Worm (Caenorhabditis elegans) whole organism, mixed stage, embryonic: ENCODE results near the gene H40L08.2.

Experiments used
- M03D4.4 ChIP-seq: sonication (generic microtip); optimal IDR thresholded peaks from 2 replicates; lab custom pipeline; 2017; ENCODE audit warnings: mild to moderate bottlenecking, missing genetic modification characterization, missing compliant biosample characterization
- bed-3 ChIP-seq: fragments of 200-800 bp; sonication (Bioruptor generic); optimal IDR thresholded peaks from 3 replicates; lab custom pipeline; 2018; ENCODE audit warnings: mild to moderate bottlenecking, missing genetic modification characterization, moderate library complexity, missing compliant biosample characterization
- blmp-1 ChIP-seq: fragments of 150-350 bp; optimal IDR thresholded peaks from 2 replicates; lab custom pipeline; 2014; ENCODE audit warnings: missing biosample characterization, missing genetic modification characterization
- ceh-39 ChIP-seq: fragments of 150-350 bp; optimal IDR thresholded peaks from 2 replicates; lab custom pipeline; 2014; ENCODE audit warnings: missing biosample characterization, missing genetic modification characterization
- ceh-83 ChIP-seq: fragments of 200-800 bp; sonication (Bioruptor generic); optimal IDR thresholded peaks from 2 replicates; lab custom pipeline; 2018; ENCODE audit warnings: mild to moderate bottlenecking, missing genetic modification characterization, missing compliant biosample characterization
- ces-1 ChIP-seq: fragments of 150-350 bp; optimal IDR thresholded peaks from 2 replicates; lab custom pipeline; 2014; ENCODE audit warnings: missing biosample characterization, missing genetic modification reagents, missing genetic modification characterization
- cnd-1 ChIP-seq: fragments of 200-800 bp; sonication (Bioruptor generic); optimal IDR thresholded peaks from 2 replicates; lab custom pipeline; 2018; ENCODE audit warnings: mild to moderate bottlenecking, missing genetic modification characterization, missing compliant biosample characterization
- drap-1 ChIP-seq: fragments of 200-800 bp; sonication (Bioruptor generic); optimal IDR thresholded peaks from 3 replicates; lab custom pipeline; 2018; ENCODE audit warnings: mild to moderate bottlenecking, missing genetic modification characterization, missing compliant biosample characterization
- elt-1 ChIP-seq: sonication (generic microtip); optimal IDR thresholded peaks from 2 replicates; lab custom pipeline; 2017; ENCODE audit warnings: missing genetic modification characterization, mild to moderate bottlenecking, missing compliant biosample characterization, antibody characterized with exemption, moderate library complexity, borderline replicate concordance; ENCODE audit not compliant: insufficient read depth
- elt-3 ChIP-seq: fragments of 150-350 bp; optimal IDR thresholded peaks from 2 replicates; lab custom pipeline; 2014; ENCODE audit warnings: missing biosample characterization, missing genetic modification characterization
- flh-1 ChIP-seq: fragments of 200-800 bp; sonication (Bioruptor generic); optimal IDR thresholded peaks from 2 replicates; lab custom pipeline; 2018; ENCODE audit warnings: mild to moderate bottlenecking, missing genetic modification characterization, moderate library complexity, missing compliant biosample characterization
- ham-2 ChIP-seq: fragments of 200-800 bp; sonication (Bioruptor generic); optimal IDR thresholded peaks from 2 replicates; lab custom pipeline; 2018; ENCODE audit warnings: mild to moderate bottlenecking, missing genetic modification characterization, missing compliant biosample characterization
- hlh-1 ChIP-seq: fragments of 150-350 bp; optimal IDR thresholded peaks from 2 replicates; lab custom pipeline; 2014; ENCODE audit warnings: missing biosample characterization, missing genetic modification reagents, missing genetic modification characterization
- lin-13 ChIP-seq: fragments of 150-350 bp; optimal IDR thresholded peaks from 2 replicates; lab custom pipeline; 2014; ENCODE audit warnings: missing biosample characterization, missing genetic modification characterization
- lin-32 ChIP-seq: fragments of 200-800 bp; sonication (Bioruptor generic); optimal IDR thresholded peaks from 2 replicates; lab custom pipeline; 2018; ENCODE audit warnings: mild to moderate bottlenecking, missing genetic modification characterization, missing compliant biosample characterization
- lsy-2 ChIP-seq: fragments of 150-350 bp; optimal IDR thresholded peaks from 2 replicates; lab custom pipeline; 2014; ENCODE audit warnings: missing biosample characterization, missing genetic modification characterization
- mab-5 ChIP-seq: fragments of 150-350 bp; optimal IDR thresholded peaks from 2 replicates; lab custom pipeline; 2014; ENCODE audit warnings: missing biosample characterization, missing genetic modification characterization
- mep-1 ChIP-seq: fragments of 150-350 bp; optimal IDR thresholded peaks from 2 replicates; lab custom pipeline; 2017; ENCODE audit warnings: missing biosample characterization, missing genetic modification reagents, missing genetic modification characterization, inconsistent platforms
- mls-2 ChIP-seq: sonication (generic microtip); optimal IDR thresholded peaks from 2 replicates; lab custom pipeline; 2016; ENCODE audit warnings: mild to moderate bottlenecking, missing genetic modification characterization, moderate library complexity, missing compliant biosample characterization
- nhr-12 ChIP-seq: fragments of 150-350 bp; optimal IDR thresholded peaks from 2 replicates; lab custom pipeline; 2014; ENCODE audit warnings: missing biosample characterization, missing genetic modification characterization
- nhr-2 ChIP-seq: fragments of 150-350 bp; optimal IDR thresholded peaks from 2 replicates; lab custom pipeline; 2014; ENCODE audit warnings: missing biosample characterization, missing genetic modification characterization
- nhr-237 ChIP-seq: fragments of 150-350 bp; optimal IDR thresholded peaks from 2 replicates; lab custom pipeline; 2014; ENCODE audit warnings: missing biosample characterization, missing genetic modification characterization
- nhr-28 ChIP-seq: fragments of 150-350 bp; optimal IDR thresholded peaks from 2 replicates; lab custom pipeline; 2014; ENCODE audit warnings: missing biosample characterization, missing genetic modification characterization
- nhr-76 ChIP-seq: sonication (generic microtip); optimal IDR thresholded peaks from 2 replicates; lab custom pipeline; 2017; ENCODE audit warnings: missing biosample characterization, missing genetic modification characterization
- pha-4 ChIP-seq: fragments of 150-350 bp; optimal IDR thresholded peaks from 2 replicates; lab custom pipeline; 2018; ENCODE audit warnings: missing biosample characterization, missing genetic modification reagents, missing genetic modification characterization
- sem-2 ChIP-seq: fragments of 200-800 bp; sonication (Bioruptor generic); optimal IDR thresholded peaks from 2 replicates; lab custom pipeline; 2018; ENCODE audit warnings: mild to moderate bottlenecking, missing genetic modification characterization, missing compliant biosample characterization
- snpc-4 ChIP-seq: fragments of 150-350 bp; optimal IDR thresholded peaks from 2 replicates; lab custom pipeline; 2014; ENCODE audit warnings: missing biosample characterization, missing genetic modification characterization
- sptf-1 ChIP-seq: sonication (generic microtip); optimal IDR thresholded peaks from 2 replicates; lab custom pipeline; 2017; ENCODE audit warnings: mild to moderate bottlenecking, missing genetic modification characterization, moderate library complexity, missing compliant biosample characterization
- tbx-8 ChIP-seq: fragments of 200-800 bp; sonication (Bioruptor generic); optimal IDR thresholded peaks from 2 replicates; lab custom pipeline; 2018; ENCODE audit warnings: mild to moderate bottlenecking, missing genetic modification characterization, moderate library complexity, missing compliant biosample characterization
- unc-120 ChIP-seq: sonication (generic microtip); optimal IDR thresholded peaks from 2 replicates; lab custom pipeline; 2017; ENCODE audit warnings: missing genetic modification characterization, missing compliant biosample characterization; ENCODE audit not compliant: poor library complexity, severe bottlenecking
- unc-39 ChIP-seq: fragments of 150-350 bp; optimal IDR thresholded peaks from 2 replicates; lab custom pipeline; 2014; ENCODE audit warnings: missing biosample characterization, missing genetic modification characterization
- unc-62 ChIP-seq: fragments of 150-350 bp; optimal IDR thresholded peaks from 2 replicates; lab custom pipeline; 2014; ENCODE audit warnings: missing biosample characterization, missing genetic modification reagents, missing genetic modification characterization
- zip-8 ChIP-seq: fragments of 150-350 bp; optimal IDR thresholded peaks from 2 replicates; lab custom pipeline; 2014; ENCODE audit warnings: missing biosample characterization, missing genetic modification characterization
- ztf-11 ChIP-seq: fragments of 150-350 bp; optimal IDR thresholded peaks from 2 replicates; lab custom pipeline; 2014; ENCODE audit warnings: missing biosample characterization, missing genetic modification characterization

H40L08.2 gene

ce11 chrX:15115748-15116147, 38.2 kb upstream of the H40L08.2 start:
- TF ChIP-seq bed-3 (GFP tag; lab: Kevin White, UChicago) (no peak), lin-13 (tag; lab: Kevin White, UChicago) (no peak), nhr-76 (no peak), zip-8 (tag; lab: Kevin White, UChicago) (peak; percentile 97), lin-32 (GFP tag; lab: Kevin White, UChicago) (no peak), hlh-1 (tag; lab: Kevin White, UChicago) (no peak), ceh-39 (tag; lab: Kevin White, UChicago) (no peak), cnd-1 (peak; percentile 78), blmp-1 (no peak), nhr-12 (tag; lab: Kevin White, UChicago) (no peak)
- TF ChIP-seq, all 35 proteins: peak for 2

ce11 chrX:15112172-15112571, 34.6 kb upstream of the H40L08.2 start:
- TF ChIP-seq nhr-12 (tag; lab: Kevin White, UChicago) (no peak), elt-3 (no peak), flh-1 (GFP tag; lab: Kevin White, UChicago) (no peak), mls-2 (tag; lab: Kevin White, UChicago) (no peak), tbx-8 (no peak), lsy-2 (no peak), M03D4.4 (tag; lab: Kevin White, UChicago) (no peak)

- TF ChIP-seq ham-2 (GFP tag; lab: Kevin White, UChicago) (peak; percentile 63), elt-1 (peak; percentile 12), elt-3 (no peak)
Observed at ce11 chrX:15107747-15108252, 30.3 kb upstream of the H40L08.2 start, which contains the start of gene mlt-9. Gene mlt-9, minus strand, starts transcription at chrX:15107797.

- TF ChIP-seq blmp-1 (peak; percentile 28), nhr-2 (tag; lab: Kevin White, UChicago) (no peak), sem-2 (no peak)
Observed at ce11 chrX:15104963-15105493, 27.5 kb upstream of the H40L08.2 start.

ce11 chrX:15103481-15103880, 25.9 kb upstream of the H40L08.2 start:
- TF ChIP-seq nhr-237 (tag; lab: Kevin White, UChicago) (no peak), mep-1 (tag; lab: Kevin White, UChicago) (no peak), mls-2 (tag; lab: Kevin White, UChicago) (no peak), elt-3 (no peak), tbx-8 (no peak)

ce11 chrX:15100369-15100963, 22.9 kb upstream of the H40L08.2 start, which contains the start of gene dhhc-1:
Gene dhhc-1, minus strand, starts transcription at chrX:15100419.
- TF ChIP-seq mls-2 (tag; lab: Kevin White, UChicago) (peak; percentile 65), mab-5 (tag; lab: Kevin White, UChicago) (no peak), nhr-12 (tag; lab: Kevin White, UChicago) (no peak), cnd-1 (peak; percentile 84), lsy-2 (no peak), unc-120 (tag; lab: Kevin White, UChicago) (peak; percentile 69), lin-32 (GFP tag; lab: Kevin White, UChicago) (peak; percentile 69), unc-62 (GFP tag; lab: Kevin White, UChicago) (peak; percentile 28), nhr-2 (tag; lab: Kevin White, UChicago) (peak; percentile 15), ces-1 (GFP tag; lab: Kevin White, UChicago) (peak; percentile 41), mep-1 (tag; lab: Kevin White, UChicago) (peak; percentile 56), hlh-1 (tag; lab: Kevin White, UChicago) (peak; percentile 69), sptf-1 (tag; lab: Kevin White, UChicago) (no peak)

- TF ChIP-seq nhr-12 (tag; lab: Kevin White, UChicago) (no peak), nhr-76 (no peak), lsy-2 (no peak), ham-2 (GFP tag; lab: Kevin White, UChicago) (no peak), ztf-11 (tag; lab: Kevin White, UChicago) (no peak), nhr-237 (tag; lab: Kevin White, UChicago) (no peak), unc-39 (tag; lab: Kevin White, UChicago) (no peak), unc-120 (tag; lab: Kevin White, UChicago) (no peak), zip-8 (tag; lab: Kevin White, UChicago) (no peak), snpc-4 (tag; lab: Kevin White, UChicago) (no peak), elt-1 (no peak), nhr-28 (no peak), cnd-1 (no peak), sem-2 (no peak), ceh-83 (GFP tag; lab: Kevin White, UChicago) (no peak), drap-1 (GFP tag; lab: Kevin White, UChicago) (no peak), mab-5 (tag; lab: Kevin White, UChicago) (no peak), mls-2 (tag; lab: Kevin White, UChicago) (no peak), pha-4 (tag; lab: Kevin White, UChicago) (no peak), lin-13 (tag; lab: Kevin White, UChicago) (no peak)
Observed at ce11 chrX:15097763-15098162, 20.2 kb upstream of the H40L08.2 start, which contains the start of gene F09B12.3. Gene F09B12.3, minus strand, starts transcription at chrX:15097954.
